Worm (Caenorhabditis elegans): ENCODE results near the gene col-166.

DNA sequence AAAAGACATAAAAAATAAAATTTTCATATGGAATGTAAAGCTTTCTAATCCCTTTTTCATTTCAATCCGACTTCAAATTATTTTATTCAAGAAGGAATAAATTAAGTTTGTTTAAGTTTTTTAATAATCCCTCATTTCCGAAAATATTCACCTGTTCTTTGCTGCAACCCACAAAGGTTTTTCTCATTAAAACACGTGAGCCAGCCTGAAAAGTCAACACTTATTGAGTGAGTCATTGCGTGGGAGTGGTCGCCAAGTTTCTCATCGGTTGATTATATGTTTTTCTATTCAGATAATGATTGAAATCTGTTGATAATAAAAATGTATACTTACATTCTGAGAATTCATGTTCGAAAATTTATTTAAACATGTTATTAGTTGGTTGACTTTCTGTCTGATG lies 34.3 kb upstream of the col-166 start:
- TF ChIP-seq dao-5 (tag; optimal IDR thresholded peaks at IDR 0.05) (no peak), him-1 (tag; optimal IDR thresholded peaks at IDR 0.05) (no peak), W03F9.2 (tag; optimal IDR thresholded peaks at IDR 0.05) (no peak)

Measured in whole organism, L4/young adult.